Worm (Caenorhabditis elegans) whole organism, L4 larva: ENCODE data around the gene tbc-19.

Experiments used
- F26F4.8 ChIP-seq: fragments of 200-800 bp; sonication (Bioruptor generic); conservative IDR thresholded peaks from 2 replicates; pipeline ENCODE4 v1.3.6; 2022; ENCODE audit warnings: missing genetic modification characterization, missing compliant biosample characterization
- R02D3.7 ChIP-seq: fragments of 150-350 bp; sonication (generic microtip); optimal IDR thresholded peaks from 3 replicates; lab custom pipeline; 2014; ENCODE audit warnings: missing biosample characterization, missing genetic modification characterization
- T20F7.1 ChIP-seq: fragments of 200-800 bp; sonication (Bioruptor generic); optimal IDR thresholded peaks from 2 replicates; lab custom pipeline; 2018; ENCODE audit warnings: mild to moderate bottlenecking, missing genetic modification characterization, missing compliant biosample characterization
- Y5F2A.4 ChIP-seq: fragments of 200-800 bp; sonication (Bioruptor generic); optimal IDR thresholded peaks from 2 replicates; lab custom pipeline; 2018; ENCODE audit warnings: mild to moderate bottlenecking, missing genetic modification characterization, missing compliant biosample characterization
- aha-1 ChIP-seq: fragments of 150-350 bp; peaks from one replicate; lab custom pipeline; 2014; ENCODE audit warnings: missing biosample characterization, missing genetic modification characterization
- attf-4 ChIP-seq: sonication (generic microtip); optimal IDR thresholded peaks from 3 replicates; lab custom pipeline; 2017; ENCODE audit warnings: missing biosample characterization, missing genetic modification characterization
- ceh-20 ChIP-seq: fragments of 200-800 bp; sonication (Bioruptor generic); IDR thresholded peaks from 2 replicates; pipeline ENCODE4 v1.3.6; 2022; ENCODE audit warnings: missing genetic modification reagents, missing genetic modification characterization, missing compliant biosample characterization
- ceh-62 ChIP-seq: sonication (generic microtip); optimal IDR thresholded peaks from 2 replicates; lab custom pipeline; 2017; ENCODE audit warnings: missing biosample characterization, missing genetic modification characterization
- daf-12 ChIP-seq: fragments of 150-350 bp; optimal IDR thresholded peaks from 2 replicates; lab custom pipeline; 2014; ENCODE audit warnings: missing biosample characterization, missing genetic modification reagents, missing genetic modification characterization
- daf-16 ChIP-seq, 3 experiments: sonication (generic microtip); optimal IDR thresholded peaks; 2 replicates each; lab custom pipeline; 2016 to 2017; ENCODE audit warnings: missing genetic modification characterization in 3 of 3, missing genetic modification reagents in 3 of 3, mild to moderate bottlenecking in 2 of 3, missing compliant biosample characterization in 2 of 3, missing biosample characterization in 1 of 3, moderate library complexity in 1 of 3
- dmd-6 ChIP-seq: fragments of 200-800 bp; sonication (Bioruptor generic); IDR thresholded peaks from 2 replicates; pipeline ENCODE4 v1.3.6; 2022; ENCODE audit warnings: missing genetic modification reagents, missing genetic modification characterization, missing compliant biosample characterization
- dmd-8 ChIP-seq: fragments of 200-800 bp; sonication (Bioruptor generic); IDR thresholded peaks from 2 replicates; pipeline ENCODE4 v1.3.6; 2022; ENCODE audit warnings: missing genetic modification characterization, missing compliant biosample characterization
- fkh-10 ChIP-seq: fragments of 150-350 bp; optimal IDR thresholded peaks from 2 replicates; lab custom pipeline; 2014; ENCODE audit warnings: missing biosample characterization, missing genetic modification reagents, missing genetic modification characterization
- gei-8 ChIP-seq: fragments of 200-800 bp; sonication (Bioruptor generic); optimal IDR thresholded peaks from 2 replicates; lab custom pipeline; 2018; ENCODE audit warnings: mild to moderate bottlenecking, missing genetic modification characterization, missing compliant biosample characterization
- hlh-30 ChIP-seq: sonication (generic microtip); optimal IDR thresholded peaks from 2 replicates; lab custom pipeline; 2017; ENCODE audit warnings: antibody characterized with exemption, mild to moderate bottlenecking, missing genetic modification characterization, missing compliant biosample characterization; ENCODE audit not compliant: insufficient read depth
- hmg-1.1 ChIP-seq: fragments of 200-800 bp; sonication (Bioruptor generic); IDR thresholded peaks from 2 replicates; pipeline ENCODE4 v1.3.6; 2022; ENCODE audit warnings: missing genetic modification reagents, missing genetic modification characterization, missing compliant biosample characterization
- lin-38 ChIP-seq: fragments of 200-800 bp; sonication (Bioruptor generic); IDR thresholded peaks from 2 replicates; pipeline ENCODE4 v1.3.6; 2022; ENCODE audit warnings: missing genetic modification reagents, missing genetic modification characterization, missing compliant biosample characterization
- mdl-1 ChIP-seq, 2 experiments: fragments of 150-350 bp in 1 of 2; sonication (generic microtip) in 1 of 2; optimal IDR thresholded peaks; 2 replicates each; lab custom pipeline; 2014 to 2017; ENCODE audit warnings: missing biosample characterization in 2 of 2, missing genetic modification characterization in 2 of 2
- nhr-111 ChIP-seq: fragments of 200-800 bp; sonication (Bioruptor generic); optimal IDR thresholded peaks from 2 replicates; lab custom pipeline; 2018; ENCODE audit warnings: mild to moderate bottlenecking, missing genetic modification characterization, missing compliant biosample characterization
- nhr-25 ChIP-seq: sonication (generic microtip); optimal IDR thresholded peaks from 2 replicates; lab custom pipeline; 2017; ENCODE audit warnings: missing genetic modification characterization, mild to moderate bottlenecking, missing compliant biosample characterization, antibody characterized with exemption, moderate library complexity, borderline replicate concordance; ENCODE audit not compliant: insufficient read depth
- nhr-28 ChIP-seq: fragments of 150-350 bp; optimal IDR thresholded peaks from 2 replicates; lab custom pipeline; 2014; ENCODE audit warnings: missing biosample characterization, missing genetic modification characterization
- nhr-76 ChIP-seq: fragments of 150-350 bp; optimal IDR thresholded peaks from 2 replicates; lab custom pipeline; 2014; ENCODE audit warnings: missing biosample characterization, missing genetic modification characterization
- nhr-77 ChIP-seq: fragments of 150-350 bp; optimal IDR thresholded peaks from 2 replicates; lab custom pipeline; 2014; ENCODE audit warnings: missing biosample characterization, missing genetic modification characterization
- pha-4 ChIP-seq, 2 experiments: fragments of 150-350 bp in 1 of 2; fragments of 200-800 bp in 1 of 2; sonication (Bioruptor generic) in 1 of 2; IDR thresholded peaks in 1 of 2; optimal IDR thresholded peaks in 1 of 2; 2 replicates each; pipeline versions ENCODE4 v1.3.6 to Lab custom; 2014 to 2022; ENCODE audit warnings: missing genetic modification characterization in 2 of 2, missing genetic modification reagents in 2 of 2, missing biosample characterization in 1 of 2, missing compliant biosample characterization in 1 of 2
- php-3 ChIP-seq: fragments of 200-800 bp; sonication (Bioruptor generic); IDR thresholded peaks from 2 replicates; pipeline ENCODE4 v1.3.6; 2022; ENCODE audit warnings: missing genetic modification reagents, missing genetic modification characterization, missing compliant biosample characterization
- sdz-12 ChIP-seq: fragments of 200-800 bp; sonication (Bioruptor generic); optimal IDR thresholded peaks from 2 replicates; lab custom pipeline; 2018; ENCODE audit warnings: mild to moderate bottlenecking, missing genetic modification characterization, missing compliant biosample characterization
- tag-97 ChIP-seq: fragments of 200-800 bp; sonication (Bioruptor generic); IDR thresholded peaks from 2 replicates; pipeline ENCODE4 v1.3.6; 2022; ENCODE audit warnings: missing genetic modification characterization, missing compliant biosample characterization
- tra-1 ChIP-seq: fragments of 200-800 bp; sonication (Bioruptor generic); IDR thresholded peaks from 2 replicates; pipeline ENCODE4 v1.3.6; 2022; ENCODE audit warnings: missing genetic modification reagents, missing genetic modification characterization, missing compliant biosample characterization
- unc-39 ChIP-seq: sonication (generic microtip); optimal IDR thresholded peaks from 2 replicates; lab custom pipeline; 2017; ENCODE audit warnings: missing biosample characterization, missing genetic modification characterization
- unc-62 ChIP-seq, 3 experiments: fragments of 150-350 bp in 1 of 3; sonication (generic microtip); optimal IDR thresholded peaks in 2 of 3; peaks in 1 of 3; 1 replicate in 1 of 3; 2 replicates in 2 of 3; lab custom pipeline; 2014 to 2017; ENCODE audit warnings: missing biosample characterization in 3 of 3, missing genetic modification characterization in 3 of 3, missing genetic modification reagents in 3 of 3, missing genotype in 1 of 3

Gene tbc-19

DNA sequence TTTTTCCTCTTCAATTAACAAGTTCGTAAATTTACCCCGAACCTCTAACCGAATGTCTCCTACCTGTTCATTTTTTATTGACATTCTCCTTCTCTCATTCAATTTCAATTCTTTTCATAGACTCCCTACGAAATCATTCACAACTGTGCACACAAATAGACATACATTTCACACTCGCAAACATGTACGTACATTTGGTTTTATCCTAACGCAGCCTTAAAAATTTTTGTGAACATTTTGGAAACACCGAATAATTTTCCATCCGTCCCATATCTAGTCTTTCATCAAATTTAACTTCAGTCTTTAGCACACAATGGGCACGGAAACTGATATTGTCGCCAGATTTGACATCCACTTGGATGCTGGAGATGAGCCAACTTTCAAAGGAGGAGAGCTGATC, 21.2 kb upstream of the tbc-19 start, which contains the start of gene arrd-25:
TSS of gene arrd-25 (plus strand) at position 301 of the 400 bp plus-strand sequence.
- TF ChIP-seq hmg-1.1 (GFP tag; lab: Robert Waterston, UW) (no peak), unc-62 (GFP tag; optimal IDR thresholded peaks at IDR 0.05 in 1 of 2; lab: Kevin White, UChicago) (peak in 1 of 2 experiments; percentile 27), unc-62 (tag; optimal IDR thresholded peaks at IDR 0.05; lab: Kevin White, UChicago) (no peak)

DNA sequence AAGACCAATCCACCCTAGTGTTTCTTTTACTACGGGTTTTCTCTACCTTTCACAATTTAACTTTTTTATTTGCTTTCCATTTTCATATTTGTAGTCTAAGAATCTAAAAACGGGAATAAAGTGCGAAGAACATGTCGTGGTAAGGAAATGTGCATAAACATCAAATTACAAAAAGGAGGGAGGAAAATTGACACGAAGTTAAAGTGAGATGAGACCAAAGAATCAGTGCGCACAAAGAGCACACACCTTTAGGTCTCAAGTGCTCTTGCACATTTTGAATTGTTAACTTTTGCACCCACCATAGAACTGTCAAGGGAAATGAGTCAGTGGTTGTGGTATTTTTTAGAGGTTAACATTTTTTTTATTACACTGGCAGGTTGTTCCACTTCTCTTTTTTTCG, 18.2 kb upstream of the tbc-19 start:
- TF ChIP-seq attf-4 (tag; lab: Kevin White, UChicago), result no peak
- TF ChIP-seq nhr-28 (tag; lab: Kevin White, UChicago), result peak; percentile 27
- no peak for TF ChIP-seq pha-4 (GFP tag; IDR thresholded peaks at IDR 0.05; lab: Robert Waterston, UW)
- TF ChIP-seq pha-4 (tag; optimal IDR thresholded peaks at IDR 0.05; lab: Kevin White, UChicago), result peak; percentile 46
- no peak for TF ChIP-seq daf-16 (GFP tag; optimal IDR thresholded peaks at IDR 0.05; lab: Kevin White, UChicago)
- peak; percentile 20 for TF ChIP-seq daf-16 (tag; optimal IDR thresholded peaks at IDR 0.05; lab: Kevin White, UChicago)
- TF ChIP-seq dmd-6 (GFP tag; lab: Robert Waterston, UW), result peak; percentile 71
- no peak for TF ChIP-seq nhr-111 (GFP tag; lab: Kevin White, UChicago)
- peak in 1 of 2 experiments; percentile 20 for TF ChIP-seq unc-62 (GFP tag; optimal IDR thresholded peaks at IDR 0.05 in 1 of 2; lab: Kevin White, UChicago)
- no peak for TF ChIP-seq unc-62 (tag; optimal IDR thresholded peaks at IDR 0.05; lab: Kevin White, UChicago)

DNA sequence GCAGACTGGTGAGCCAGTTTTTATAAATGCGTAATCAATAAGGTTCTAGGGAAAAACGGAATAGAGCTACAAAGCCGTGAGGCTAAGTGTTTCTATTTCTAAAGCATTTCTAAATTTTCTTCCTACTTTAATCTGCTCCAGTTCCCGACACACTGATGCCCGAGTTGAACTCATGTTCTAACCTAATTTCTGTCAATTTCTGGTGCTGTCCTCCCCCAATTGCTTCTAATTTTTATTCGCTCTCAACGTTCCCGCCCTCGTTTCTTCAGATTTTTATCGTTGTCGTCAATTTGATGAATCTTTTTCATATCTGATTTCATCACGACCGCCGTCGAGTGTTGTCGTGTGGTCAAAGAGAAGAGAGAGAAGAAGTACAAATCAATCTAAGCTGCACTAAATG, 17.6 kb upstream of the tbc-19 start:
- TF ChIP-seq nhr-28 (tag; lab: Kevin White, UChicago), result no peak
- TF ChIP-seq gei-8, result no peak
- no peak for TF ChIP-seq daf-12 (tag; lab: Kevin White, UChicago)
- TF ChIP-seq attf-4 (tag; lab: Kevin White, UChicago), result no peak

DNA sequence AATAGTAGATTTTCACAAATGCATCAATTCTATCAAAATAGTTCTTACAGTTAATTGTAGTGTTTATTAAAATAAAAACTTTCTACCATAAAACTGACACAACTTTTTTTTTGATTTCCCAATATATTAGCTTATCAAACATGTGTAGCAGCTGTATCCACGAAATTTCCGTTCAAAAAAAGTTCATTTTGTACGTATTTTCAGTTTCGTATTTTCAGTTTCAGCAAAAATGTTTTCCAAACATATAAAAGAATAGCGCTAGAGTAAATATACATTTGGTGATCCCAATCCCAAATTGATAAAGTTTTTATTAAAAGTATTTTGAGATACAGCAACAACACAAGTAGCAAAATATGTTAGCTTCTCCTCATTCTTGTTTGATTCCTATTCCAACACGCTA, 17.1 kb upstream of the tbc-19 start:
- TF ChIP-seq ceh-20 (no peak), lin-38 (GFP tag; lab: Robert Waterston, UW) (no peak), tag-97 (GFP tag; lab: Robert Waterston, UW) (no peak), unc-62 (GFP tag; optimal IDR thresholded peaks at IDR 0.05 in 1 of 2; lab: Kevin White, UChicago) (peak in 1 of 2 experiments; percentile 97), unc-62 (tag; optimal IDR thresholded peaks at IDR 0.05; lab: Kevin White, UChicago) (no peak)

DNA sequence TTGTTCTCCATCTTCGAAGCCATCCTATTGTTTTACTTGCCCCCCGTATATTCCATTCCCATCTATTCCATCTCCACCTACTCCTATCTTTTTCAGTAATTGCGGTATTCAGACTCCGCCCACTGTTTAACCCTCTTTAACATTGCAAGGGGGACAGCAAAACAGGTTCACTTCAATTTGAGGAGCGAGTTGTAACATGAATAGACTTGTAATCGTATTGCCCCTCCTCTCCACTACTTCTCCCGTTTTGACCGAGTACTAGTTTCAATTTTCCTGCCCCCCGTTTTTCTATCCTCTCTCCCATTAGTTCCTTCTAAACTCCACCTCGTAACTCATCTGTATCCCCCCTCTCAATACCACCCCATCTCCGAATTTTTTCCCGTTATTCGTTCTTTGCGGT, 16.2 kb upstream of the tbc-19 start:
- no peak for TF ChIP-seq R02D3.7 (tag; lab: Kevin White, UChicago)
- TF ChIP-seq nhr-77, result no peak
- TF ChIP-seq fkh-10 (GFP tag; lab: Kevin White, UChicago), result no peak
- TF ChIP-seq tag-97 (GFP tag; lab: Robert Waterston, UW), result no peak
- TF ChIP-seq unc-39, result no peak
- TF ChIP-seq T20F7.1 (GFP tag; lab: Kevin White, UChicago), result no peak
- no peak for TF ChIP-seq ceh-62 (tag; lab: Kevin White, UChicago)
- no peak for TF ChIP-seq hlh-30
- TF ChIP-seq php-3, result no peak
- TF ChIP-seq pha-4 (GFP tag; IDR thresholded peaks at IDR 0.05; lab: Robert Waterston, UW), result no peak
- no peak for TF ChIP-seq pha-4 (tag; optimal IDR thresholded peaks at IDR 0.05; lab: Kevin White, UChicago)
- TF ChIP-seq F26F4.8 (GFP tag; lab: Robert Waterston, UW), result no peak
- TF ChIP-seq nhr-111 (GFP tag; lab: Kevin White, UChicago), result no peak
- TF ChIP-seq nhr-25 (tag; lab: Kevin White, UChicago), result no peak
- no peak for TF ChIP-seq dmd-8 (GFP tag; lab: Robert Waterston, UW)
- TF ChIP-seq Y5F2A.4, result no peak
- no peak for TF ChIP-seq nhr-76 (tag; lab: Kevin White, UChicago)
- no peak for TF ChIP-seq mdl-1 (tag; optimal IDR thresholded peaks at IDR 0.05; lab: Kevin White, UChicago)
- no peak for TF ChIP-seq tra-1 (GFP tag; lab: Robert Waterston, UW)
- no peak for TF ChIP-seq aha-1 (tag; lab: Kevin White, UChicago)
- TF ChIP-seq sdz-12, result no peak
